Worm (Caenorhabditis elegans) whole organism, L1 larva: ENCODE data around the gene H35N09.2.

ENCODE experiments used
- F16B12.6 ChIP-seq: fragments of 150-350 bp; optimal IDR thresholded peaks from 2 replicates; lab custom pipeline; 2014; ENCODE audit warnings: missing biosample characterization, missing genetic modification characterization
- ama-1 ChIP-seq: fragments of 150-350 bp; optimal IDR thresholded peaks from 2 replicates; lab custom pipeline; 2014
- blmp-1 ChIP-seq: fragments of 150-350 bp; optimal IDR thresholded peaks from 2 replicates; lab custom pipeline; 2014; ENCODE audit warnings: missing biosample characterization, missing genetic modification characterization
- ceh-63 ChIP-seq: fragments of 200-800 bp; sonication (Bioruptor generic); optimal IDR thresholded peaks from 2 replicates; lab custom pipeline; 2018; ENCODE audit warnings: mild to moderate bottlenecking, missing genetic modification characterization, missing compliant biosample characterization
- ceh-88 ChIP-seq: fragments of 200-800 bp; sonication (Bioruptor generic); IDR thresholded peaks from 2 replicates; pipeline ENCODE4 v1.3.6; 2022; ENCODE audit warnings: missing genetic modification characterization, missing compliant biosample characterization
- efl-1 ChIP-seq, 4 experiments: fragments of 150-350 bp; optimal IDR thresholded peaks in 3 of 4; peaks in 1 of 4; 1 replicate in 1 of 4; 2 replicates in 3 of 4; lab custom pipeline; 2014; ENCODE audit warnings: missing biosample characterization in 2 of 4, missing genetic modification characterization in 2 of 4, missing genetic modification reagents in 2 of 4
- elt-2 ChIP-seq: sonication (generic microtip); optimal IDR thresholded peaks from 2 replicates; lab custom pipeline; 2016; ENCODE audit warnings: missing genetic modification characterization, mild to moderate bottlenecking, inconsistent platforms, missing compliant biosample characterization, missing genetic modification reagents
- elt-3 ChIP-seq, 6 experiments: fragments of 150-350 bp in 1 of 6; sonication (generic microtip); optimal IDR thresholded peaks; 2 replicates each; lab custom pipeline; 2017 to 2018; ENCODE audit warnings: missing biosample characterization in 6 of 6, missing genetic modification characterization in 6 of 6, inconsistent platforms in 1 of 6
- fkh-8 ChIP-seq: sonication (generic microtip); optimal IDR thresholded peaks from 2 replicates; lab custom pipeline; 2016; ENCODE audit warnings: mild to moderate bottlenecking, missing genetic modification characterization, missing compliant biosample characterization
- hlh-4 ChIP-seq: sonication (generic microtip); optimal IDR thresholded peaks from 2 replicates; lab custom pipeline; 2016; ENCODE audit warnings: mild to moderate bottlenecking, missing genetic modification characterization, missing compliant biosample characterization
- lin-13 ChIP-seq: fragments of 150-350 bp; optimal IDR thresholded peaks from 2 replicates; lab custom pipeline; 2014; ENCODE audit warnings: missing biosample characterization, missing genetic modification reagents, missing genetic modification characterization
- lin-14 ChIP-seq: fragments of 200-800 bp; sonication (Bioruptor generic); optimal IDR thresholded peaks from 2 replicates; lab custom pipeline; 2018; ENCODE audit warnings: mild to moderate bottlenecking, missing genetic modification characterization, moderate library complexity, missing compliant biosample characterization
- lin-35 ChIP-seq, 2 experiments: fragments of 150-350 bp; optimal IDR thresholded peaks; 2 replicates each; lab custom pipeline; 2014; ENCODE audit warnings: missing biosample characterization in 2 of 2, missing genetic modification characterization in 2 of 2, missing genetic modification reagents in 2 of 2
- lir-3 ChIP-seq: sonication (generic microtip); optimal IDR thresholded peaks from 2 replicates; lab custom pipeline; 2016; ENCODE audit warnings: mild to moderate bottlenecking, missing genetic modification characterization, moderate library complexity, missing compliant biosample characterization; ENCODE audit not compliant: poor library complexity
- mdl-1 ChIP-seq, 2 experiments: fragments of 150-350 bp; optimal IDR thresholded peaks; 2 replicates each; lab custom pipeline; 2014 to 2017; ENCODE audit warnings: missing biosample characterization in 2 of 2, missing genetic modification characterization in 2 of 2, inconsistent platforms in 1 of 2
- mep-1 ChIP-seq: fragments of 150-350 bp; optimal IDR thresholded peaks from 2 replicates; lab custom pipeline; 2014; ENCODE audit warnings: missing biosample characterization, missing genetic modification characterization
- nhr-11 ChIP-seq: fragments of 150-350 bp; optimal IDR thresholded peaks from 2 replicates; lab custom pipeline; 2014; ENCODE audit warnings: missing biosample characterization, missing genetic modification characterization
- nhr-12 ChIP-seq: sonication (generic microtip); optimal IDR thresholded peaks from 2 replicates; lab custom pipeline; 2017; ENCODE audit warnings: missing biosample characterization, missing genetic modification characterization
- nhr-20 ChIP-seq: sonication (generic microtip); optimal IDR thresholded peaks from 2 replicates; lab custom pipeline; 2016; ENCODE audit warnings: mild to moderate bottlenecking, missing genetic modification characterization, missing compliant biosample characterization
- nhr-28 ChIP-seq: fragments of 150-350 bp; optimal IDR thresholded peaks from 2 replicates; lab custom pipeline; 2014; ENCODE audit warnings: missing biosample characterization, missing genetic modification characterization
- nhr-47 ChIP-seq: sonication (generic microtip); optimal IDR thresholded peaks from 2 replicates; lab custom pipeline; 2016; ENCODE audit warnings: mild to moderate bottlenecking, missing genetic modification characterization, moderate library complexity, missing compliant biosample characterization
- nhr-71 ChIP-seq: sonication (generic microtip); optimal IDR thresholded peaks from 2 replicates; lab custom pipeline; 2016; ENCODE audit warnings: mild to moderate bottlenecking, missing genetic modification characterization, moderate library complexity, missing compliant biosample characterization
- nhr-85 ChIP-seq: sonication (generic microtip); peaks from one replicate; lab custom pipeline; 2016; ENCODE audit warnings: missing genetic modification characterization, inconsistent platforms, missing compliant biosample characterization
- nhr-90 ChIP-seq: sonication (generic microtip); optimal IDR thresholded peaks from 2 replicates; lab custom pipeline; 2016; ENCODE audit warnings: mild to moderate bottlenecking, missing genetic modification characterization, missing compliant biosample characterization; ENCODE audit not compliant: poor library complexity
- pax-3 ChIP-seq: fragments of 200-800 bp; sonication (Bioruptor generic); optimal IDR thresholded peaks from 2 replicates; lab custom pipeline; 2018; ENCODE audit warnings: mild to moderate bottlenecking, missing genetic modification characterization, moderate library complexity, missing compliant biosample characterization
- skn-1 ChIP-seq: fragments of 150-350 bp; optimal IDR thresholded peaks from 2 replicates; lab custom pipeline; 2014; ENCODE audit warnings: missing biosample characterization, missing genetic modification characterization
- snu-23 ChIP-seq: sonication (generic microtip); optimal IDR thresholded peaks from 2 replicates; lab custom pipeline; 2016; ENCODE audit warnings: missing genetic modification characterization, missing compliant biosample characterization
- sox-4 ChIP-seq: sonication (generic microtip); optimal IDR thresholded peaks from 2 replicates; lab custom pipeline; 2016; ENCODE audit warnings: missing genetic modification characterization, missing compliant biosample characterization
- tlp-1 ChIP-seq: fragments of 150-350 bp; optimal IDR thresholded peaks from 2 replicates; lab custom pipeline; 2014; ENCODE audit warnings: missing biosample characterization, missing genetic modification characterization
- unc-130 ChIP-seq: fragments of 150-350 bp; optimal IDR thresholded peaks from 2 replicates; lab custom pipeline; 2017; ENCODE audit warnings: missing biosample characterization, missing genetic modification characterization, inconsistent platforms
- unc-30 ChIP-seq: sonication (generic microtip); optimal IDR thresholded peaks from 2 replicates; lab custom pipeline; 2017; ENCODE audit warnings: missing biosample characterization, missing genetic modification characterization
- vab-15 ChIP-seq: sonication (generic microtip); optimal IDR thresholded peaks from 2 replicates; lab custom pipeline; 2017; ENCODE audit warnings: missing genotype, mild to moderate bottlenecking, missing genetic modification characterization, missing compliant biosample characterization
- xbp-1 ChIP-seq: sonication (generic microtip); optimal IDR thresholded peaks from 2 replicates; lab custom pipeline; 2016; ENCODE audit warnings: missing genetic modification characterization, missing compliant biosample characterization
- zip-4 ChIP-seq: fragments of 200-800 bp; sonication (Bioruptor generic); optimal IDR thresholded peaks from 2 replicates; lab custom pipeline; 2018; ENCODE audit warnings: mild to moderate bottlenecking, missing genetic modification characterization, moderate library complexity, missing compliant biosample characterization

Gene H35N09.2

DNA sequence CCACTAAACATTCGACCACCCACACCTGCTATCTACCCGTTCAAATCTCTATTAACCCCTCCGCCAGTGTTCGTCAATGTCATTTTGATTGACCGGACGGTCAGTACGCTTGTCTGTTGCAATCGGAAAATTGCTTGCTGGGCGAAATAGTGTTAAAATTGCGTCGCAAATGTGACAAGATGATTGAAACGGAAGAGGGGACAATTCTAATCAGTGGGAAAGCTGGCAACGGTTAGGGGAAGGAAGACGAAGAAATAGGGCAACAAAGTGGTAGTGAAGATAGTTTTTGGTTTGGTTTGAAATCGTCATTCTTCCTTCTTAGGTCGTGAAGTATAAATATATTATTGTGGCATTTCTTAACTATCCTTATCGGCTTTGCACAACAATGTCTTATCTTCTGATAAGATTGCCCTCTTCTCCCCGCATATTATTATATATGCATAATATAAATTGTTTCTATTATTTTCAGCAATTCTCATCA lies 36.4 kb downstream of the H35N09.2 start:
- peak; percentile 30 for TF ChIP-seq blmp-1 (tag; lab: Kevin White, UChicago)
- TF ChIP-seq nhr-71 (tag; lab: Kevin White, UChicago) = no peak
- no peak for TF ChIP-seq efl-1 (optimal IDR thresholded peaks at IDR 0.05; lab: Kevin White, UChicago)
- peak in 1 of 2 experiments; percentile 4 for TF ChIP-seq efl-1 (GFP tag; optimal IDR thresholded peaks at IDR 0.05 in 1 of 2; lab: Kevin White, UChicago)
- peak; percentile 86 for TF ChIP-seq elt-2 (tag; lab: Kevin White, UChicago)
- TF ChIP-seq, all 84 proteins: peak for 3

DNA sequence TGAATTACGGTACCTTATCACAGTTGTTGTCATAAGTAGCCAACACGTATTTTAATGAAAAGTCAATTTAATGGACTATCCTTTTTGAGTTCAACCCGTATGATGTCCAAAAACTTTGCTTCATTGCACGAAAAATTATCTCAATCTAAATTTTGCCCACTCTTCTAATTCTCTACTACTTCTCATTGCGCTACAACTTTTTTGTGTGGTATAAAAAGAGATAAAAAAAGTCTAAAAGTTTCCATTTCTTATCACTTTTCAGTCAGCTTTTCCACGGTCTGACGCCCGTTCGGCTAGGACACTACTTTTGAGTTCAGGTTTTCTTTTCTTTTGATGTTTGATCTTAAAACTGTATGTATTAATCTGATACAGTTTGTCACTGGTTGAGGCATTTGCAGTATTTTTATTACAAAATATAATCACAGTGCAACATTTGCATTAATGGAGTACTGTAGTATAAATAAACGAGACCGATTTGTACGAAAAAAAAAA lies 37.0 kb downstream of the H35N09.2 start:
- no peak for TF ChIP-seq efl-1 (optimal IDR thresholded peaks at IDR 0.05; lab: Kevin White, UChicago)
- peak in 1 of 2 experiments; percentile 55 for TF ChIP-seq efl-1 (GFP tag; optimal IDR thresholded peaks at IDR 0.05 in 1 of 2; lab: Kevin White, UChicago)
- TF ChIP-seq lir-3 (tag; lab: Kevin White, UChicago) = no peak

DNA sequence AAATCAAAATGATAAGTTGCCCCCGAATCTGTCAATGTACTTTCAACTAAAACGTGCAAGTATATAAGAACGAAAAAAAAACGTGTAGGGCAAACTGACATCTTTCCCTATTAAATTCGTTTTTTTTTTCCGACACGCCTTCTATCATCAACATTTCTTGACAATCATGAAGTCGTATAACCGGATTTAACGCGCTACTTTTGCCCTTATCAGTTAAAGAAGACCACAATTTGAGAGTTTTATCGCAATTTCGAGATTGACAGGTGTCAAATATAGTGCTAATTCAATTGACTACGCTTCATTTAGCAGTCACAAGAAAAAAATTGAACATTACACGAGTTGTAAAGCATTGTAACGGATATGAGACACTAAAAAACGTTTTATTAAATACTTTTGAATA lies 37.7 kb downstream of the H35N09.2 start:
- TF ChIP-seq skn-1 (tag; lab: Kevin White, UChicago) = no peak
- peak in 3 of 6 experiments; percentile 2 to 12 (median 10) for TF ChIP-seq elt-3 (tag; optimal IDR thresholded peaks at IDR 0.05; lab: Kevin White, UChicago)
- no peak for TF ChIP-seq vab-15 (tag; lab: Kevin White, UChicago)
- peak; percentile 40 for TF ChIP-seq nhr-85 (tag; lab: Kevin White, UChicago)
- no peak for TF ChIP-seq nhr-12 (tag; lab: Kevin White, UChicago)
- TF ChIP-seq lin-14 (GFP tag; lab: Kevin White, UChicago) = peak; percentile 24
- peak; percentile 32 for TF ChIP-seq blmp-1 (tag; lab: Kevin White, UChicago)

DNA sequence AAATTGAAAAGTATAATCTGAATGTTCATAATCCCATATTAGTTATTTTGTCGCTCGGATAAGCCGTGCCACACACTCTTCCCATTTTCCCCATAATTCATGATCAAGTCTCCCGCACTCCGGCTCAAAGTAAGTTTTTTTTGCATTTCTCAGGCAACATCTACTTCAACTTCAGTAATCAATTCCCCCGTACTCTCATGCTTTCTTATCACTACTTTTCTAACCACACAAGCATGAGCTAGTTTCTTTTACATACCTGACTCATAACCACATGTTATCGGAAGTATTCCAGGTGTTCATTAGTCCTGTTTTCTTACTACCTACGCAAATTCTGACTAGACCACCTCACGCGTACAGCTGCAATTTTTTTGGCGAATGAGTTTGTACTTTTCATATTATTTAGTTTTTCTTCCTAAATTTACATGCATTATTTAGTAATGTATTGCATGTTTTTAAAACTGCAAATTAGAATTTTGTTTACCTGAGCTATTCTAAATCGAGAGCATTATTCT lies 38.3 kb downstream of the H35N09.2 start:
- TF ChIP-seq zip-4 (GFP tag; lab: Kevin White, UChicago) (no peak), sox-4 (tag; lab: Kevin White, UChicago) (peak; percentile 39), lin-13 (GFP tag; lab: Kevin White, UChicago) (no peak), unc-130 (no peak), nhr-71 (tag; lab: Kevin White, UChicago) (peak; percentile 54), nhr-90 (tag; lab: Kevin White, UChicago) (no peak), tlp-1 (tag; lab: Kevin White, UChicago) (no peak), ama-1 (lab: Kevin White, UChicago) (no peak), efl-1 (optimal IDR thresholded peaks at IDR 0.05; lab: Kevin White, UChicago) (no peak), efl-1 (GFP tag; optimal IDR thresholded peaks at IDR 0.05 in 1 of 2; lab: Kevin White, UChicago) (no peak), nhr-85 (tag; lab: Kevin White, UChicago) (peak; percentile 13), nhr-47 (tag; lab: Kevin White, UChicago) (peak; percentile 56), mep-1 (tag; lab: Kevin White, UChicago) (no peak), lin-14 (GFP tag; lab: Kevin White, UChicago) (no peak), snu-23 (GFP tag; lab: Kevin White, UChicago) (no peak), nhr-20 (tag; lab: Kevin White, UChicago) (no peak), nhr-11 (tag; lab: Kevin White, UChicago) (peak; percentile 42), lin-35 (GFP tag; optimal IDR thresholded peaks at IDR 0.05; lab: Kevin White, UChicago) (no peak), hlh-4 (tag; lab: Kevin White, UChicago) (peak; percentile 55), pax-3 (tag; lab: Kevin White, UChicago) (no peak), fkh-8 (peak; percentile 77), F16B12.6 (no peak), xbp-1 (tag; lab: Kevin White, UChicago) (no peak), mdl-1 (tag; optimal IDR thresholded peaks at IDR 0.05; lab: Kevin White, UChicago) (no peak), unc-30 (tag; lab: Kevin White, UChicago) (no peak), ceh-88 (no peak), elt-3 (tag; optimal IDR thresholded peaks at IDR 0.05; lab: Kevin White, UChicago) (no peak), nhr-28 (no peak), ceh-63 (GFP tag; lab: Kevin White, UChicago) (no peak)
